Worm (Caenorhabditis elegans) whole organism, L1 larva: ENCODE data around the gene str-174.

Experiments
- ama-1 ChIP-seq: fragments of 150-350 bp; optimal IDR thresholded peaks from 2 replicates; lab custom pipeline; 2014
- efl-3 ChIP-seq: fragments of 200-800 bp; sonication (Bioruptor generic); optimal IDR thresholded peaks from 2 replicates; lab custom pipeline; 2018; ENCODE audit warnings: mild to moderate bottlenecking, missing genetic modification characterization, missing compliant biosample characterization
- elt-3 ChIP-seq, 6 experiments: fragments of 150-350 bp in 1 of 6; sonication (generic microtip); optimal IDR thresholded peaks; 2 replicates each; lab custom pipeline; 2017 to 2018; ENCODE audit warnings: missing biosample characterization in 6 of 6, missing genetic modification characterization in 6 of 6, inconsistent platforms in 1 of 6
- grh-1 ChIP-seq: fragments of 200-800 bp; sonication (Bioruptor generic); IDR thresholded peaks from 2 replicates; pipeline ENCODE4 v1.3.6; 2022; ENCODE audit warnings: missing genetic modification reagents, missing genetic modification characterization, missing compliant biosample characterization
- lin-13 ChIP-seq: fragments of 150-350 bp; optimal IDR thresholded peaks from 2 replicates; lab custom pipeline; 2014; ENCODE audit warnings: missing biosample characterization, missing genetic modification reagents, missing genetic modification characterization
- lin-39 ChIP-seq: fragments of 150-350 bp; optimal IDR thresholded peaks from 2 replicates; lab custom pipeline; 2014; ENCODE audit warnings: missing biosample characterization, missing genetic modification reagents, missing genetic modification characterization
- lsy-2 ChIP-seq, 2 experiments: fragments of 150-350 bp; optimal IDR thresholded peaks; 2 replicates each; lab custom pipeline; 2014; ENCODE audit warnings: missing biosample characterization in 2 of 2, missing genetic modification characterization in 2 of 2
- nhr-20 ChIP-seq: sonication (generic microtip); optimal IDR thresholded peaks from 2 replicates; lab custom pipeline; 2016; ENCODE audit warnings: mild to moderate bottlenecking, missing genetic modification characterization, missing compliant biosample characterization
- zag-1 ChIP-seq: fragments of 150-350 bp; optimal IDR thresholded peaks from 2 replicates; lab custom pipeline; 2014; ENCODE audit warnings: missing biosample characterization, missing genetic modification characterization
- ztf-4 ChIP-seq: fragments of 150-350 bp; optimal IDR thresholded peaks from 2 replicates; lab custom pipeline; 2014; ENCODE audit warnings: missing biosample characterization, missing genetic modification characterization

ce11 chrIV:4905645-4906135, 31.2 kb upstream of the str-174 start, which contains the start of gene T08B6.4:
- TF ChIP-seq efl-3 (GFP tag; lab: Kevin White, UChicago) (no peak), zag-1 (tag; lab: Kevin White, UChicago) (no peak), lin-39 (tag; lab: Kevin White, UChicago) (no peak), ztf-4 (tag; lab: Kevin White, UChicago) (no peak), elt-3 (tag; optimal IDR thresholded peaks at IDR 0.05; lab: Kevin White, UChicago) (no peak), ama-1 (no peak), grh-1 (GFP tag; lab: Robert Waterston, UW) (no peak), lsy-2 (tag; optimal IDR thresholded peaks at IDR 0.05; lab: Kevin White, UChicago) (no peak), nhr-20 (no peak), lin-13 (no peak)
